Worm (Caenorhabditis elegans) whole organism, mixed stage, embryonic: ENCODE data around the gene math-15.

Experiments
- M03D4.4 ChIP-seq: sonication (generic microtip); optimal IDR thresholded peaks from 2 replicates; lab custom pipeline; 2017; ENCODE audit warnings: mild to moderate bottlenecking, missing genetic modification characterization, missing compliant biosample characterization
- bed-3 ChIP-seq: fragments of 200-800 bp; sonication (Bioruptor generic); optimal IDR thresholded peaks from 3 replicates; lab custom pipeline; 2018; ENCODE audit warnings: mild to moderate bottlenecking, missing genetic modification characterization, moderate library complexity, missing compliant biosample characterization
- blmp-1 ChIP-seq: fragments of 150-350 bp; optimal IDR thresholded peaks from 2 replicates; lab custom pipeline; 2014; ENCODE audit warnings: missing biosample characterization, missing genetic modification characterization
- ceh-43 ChIP-seq: fragments of 200-800 bp; sonication (Bioruptor generic); optimal IDR thresholded peaks from 2 replicates; lab custom pipeline; 2018; ENCODE audit warnings: mild to moderate bottlenecking, missing genetic modification characterization, moderate library complexity, missing compliant biosample characterization
- ceh-83 ChIP-seq: fragments of 200-800 bp; sonication (Bioruptor generic); optimal IDR thresholded peaks from 2 replicates; lab custom pipeline; 2018; ENCODE audit warnings: mild to moderate bottlenecking, missing genetic modification characterization, missing compliant biosample characterization
- cnd-1 ChIP-seq: fragments of 200-800 bp; sonication (Bioruptor generic); optimal IDR thresholded peaks from 2 replicates; lab custom pipeline; 2018; ENCODE audit warnings: mild to moderate bottlenecking, missing genetic modification characterization, missing compliant biosample characterization
- drap-1 ChIP-seq: fragments of 200-800 bp; sonication (Bioruptor generic); optimal IDR thresholded peaks from 3 replicates; lab custom pipeline; 2018; ENCODE audit warnings: mild to moderate bottlenecking, missing genetic modification characterization, missing compliant biosample characterization
- elt-1 ChIP-seq: sonication (generic microtip); optimal IDR thresholded peaks from 2 replicates; lab custom pipeline; 2017; ENCODE audit warnings: missing genetic modification characterization, mild to moderate bottlenecking, missing compliant biosample characterization, antibody characterized with exemption, moderate library complexity, borderline replicate concordance; ENCODE audit not compliant: insufficient read depth
- flh-1 ChIP-seq: fragments of 200-800 bp; sonication (Bioruptor generic); optimal IDR thresholded peaks from 2 replicates; lab custom pipeline; 2018; ENCODE audit warnings: mild to moderate bottlenecking, missing genetic modification characterization, moderate library complexity, missing compliant biosample characterization
- ham-2 ChIP-seq: fragments of 200-800 bp; sonication (Bioruptor generic); optimal IDR thresholded peaks from 2 replicates; lab custom pipeline; 2018; ENCODE audit warnings: mild to moderate bottlenecking, missing genetic modification characterization, missing compliant biosample characterization
- hlh-1 ChIP-seq: fragments of 150-350 bp; optimal IDR thresholded peaks from 2 replicates; lab custom pipeline; 2014; ENCODE audit warnings: missing biosample characterization, missing genetic modification reagents, missing genetic modification characterization
- lin-13 ChIP-seq: fragments of 150-350 bp; optimal IDR thresholded peaks from 2 replicates; lab custom pipeline; 2014; ENCODE audit warnings: missing biosample characterization, missing genetic modification characterization
- lin-32 ChIP-seq: fragments of 200-800 bp; sonication (Bioruptor generic); optimal IDR thresholded peaks from 2 replicates; lab custom pipeline; 2018; ENCODE audit warnings: mild to moderate bottlenecking, missing genetic modification characterization, missing compliant biosample characterization
- lsy-2 ChIP-seq: fragments of 150-350 bp; optimal IDR thresholded peaks from 2 replicates; lab custom pipeline; 2014; ENCODE audit warnings: missing biosample characterization, missing genetic modification characterization
- mab-5 ChIP-seq: fragments of 150-350 bp; optimal IDR thresholded peaks from 2 replicates; lab custom pipeline; 2014; ENCODE audit warnings: missing biosample characterization, missing genetic modification characterization
- mep-1 ChIP-seq: fragments of 150-350 bp; optimal IDR thresholded peaks from 2 replicates; lab custom pipeline; 2017; ENCODE audit warnings: missing biosample characterization, missing genetic modification reagents, missing genetic modification characterization, inconsistent platforms
- nhr-2 ChIP-seq: fragments of 150-350 bp; optimal IDR thresholded peaks from 2 replicates; lab custom pipeline; 2014; ENCODE audit warnings: missing biosample characterization, missing genetic modification characterization
- nhr-237 ChIP-seq: fragments of 150-350 bp; optimal IDR thresholded peaks from 2 replicates; lab custom pipeline; 2014; ENCODE audit warnings: missing biosample characterization, missing genetic modification characterization
- nhr-28 ChIP-seq: fragments of 150-350 bp; optimal IDR thresholded peaks from 2 replicates; lab custom pipeline; 2014; ENCODE audit warnings: missing biosample characterization, missing genetic modification characterization
- nhr-76 ChIP-seq: sonication (generic microtip); optimal IDR thresholded peaks from 2 replicates; lab custom pipeline; 2017; ENCODE audit warnings: missing biosample characterization, missing genetic modification characterization
- pha-4 ChIP-seq: fragments of 150-350 bp; optimal IDR thresholded peaks from 2 replicates; lab custom pipeline; 2018; ENCODE audit warnings: missing biosample characterization, missing genetic modification reagents, missing genetic modification characterization
- sem-2 ChIP-seq: fragments of 200-800 bp; sonication (Bioruptor generic); optimal IDR thresholded peaks from 2 replicates; lab custom pipeline; 2018; ENCODE audit warnings: mild to moderate bottlenecking, missing genetic modification characterization, missing compliant biosample characterization
- snpc-4 ChIP-seq: fragments of 150-350 bp; optimal IDR thresholded peaks from 2 replicates; lab custom pipeline; 2014; ENCODE audit warnings: missing biosample characterization, missing genetic modification characterization
- sptf-1 ChIP-seq: sonication (generic microtip); optimal IDR thresholded peaks from 2 replicates; lab custom pipeline; 2017; ENCODE audit warnings: mild to moderate bottlenecking, missing genetic modification characterization, moderate library complexity, missing compliant biosample characterization
- tbx-8 ChIP-seq: fragments of 200-800 bp; sonication (Bioruptor generic); optimal IDR thresholded peaks from 2 replicates; lab custom pipeline; 2018; ENCODE audit warnings: mild to moderate bottlenecking, missing genetic modification characterization, moderate library complexity, missing compliant biosample characterization
- unc-120 ChIP-seq: sonication (generic microtip); optimal IDR thresholded peaks from 2 replicates; lab custom pipeline; 2017; ENCODE audit warnings: missing genetic modification characterization, missing compliant biosample characterization; ENCODE audit not compliant: poor library complexity, severe bottlenecking
- unc-39 ChIP-seq: fragments of 150-350 bp; optimal IDR thresholded peaks from 2 replicates; lab custom pipeline; 2014; ENCODE audit warnings: missing biosample characterization, missing genetic modification characterization
- unc-62 ChIP-seq: fragments of 150-350 bp; optimal IDR thresholded peaks from 2 replicates; lab custom pipeline; 2014; ENCODE audit warnings: missing biosample characterization, missing genetic modification reagents, missing genetic modification characterization
- zip-8 ChIP-seq: fragments of 150-350 bp; optimal IDR thresholded peaks from 2 replicates; lab custom pipeline; 2014; ENCODE audit warnings: missing biosample characterization, missing genetic modification characterization
- ztf-11 ChIP-seq: fragments of 150-350 bp; optimal IDR thresholded peaks from 2 replicates; lab custom pipeline; 2014; ENCODE audit warnings: missing biosample characterization, missing genetic modification characterization

math-15 gene

DNA sequence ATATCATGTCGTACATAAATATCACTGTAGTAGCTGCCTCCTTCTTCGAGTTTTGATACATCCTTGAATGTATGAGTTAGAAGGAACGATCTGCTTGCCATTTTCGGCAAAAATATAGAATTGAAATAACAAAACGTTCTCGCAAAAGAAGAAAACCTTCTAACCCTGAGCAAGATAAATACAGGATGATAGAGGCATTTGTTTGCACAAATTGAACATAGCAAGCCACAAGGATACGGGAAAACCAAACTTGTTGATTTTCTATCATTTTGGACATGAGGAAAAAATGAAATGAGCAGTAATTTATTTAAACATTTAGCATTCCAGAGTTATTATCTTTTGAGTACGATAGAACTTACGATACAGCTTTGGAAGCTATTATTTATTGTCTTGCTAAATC lies 22.9 kb downstream of the math-15 start, which contains the start of gene math-8:
Gene math-8, minus strand, starts transcription at position 101 of the 400 bp plus-strand sequence.
- TF ChIP-seq sptf-1: no peak
- TF ChIP-seq nhr-28 (tag; lab: Kevin White, UChicago): no peak
- TF ChIP-seq snpc-4 (tag; lab: Kevin White, UChicago): no peak
- TF ChIP-seq ceh-43 (GFP tag; lab: Kevin White, UChicago): no peak
- no peak for TF ChIP-seq lin-13 (tag; lab: Kevin White, UChicago)
- no peak for TF ChIP-seq M03D4.4
- TF ChIP-seq bed-3 (GFP tag; lab: Kevin White, UChicago): no peak
- no peak for TF ChIP-seq ceh-83 (GFP tag; lab: Kevin White, UChicago)
- TF ChIP-seq elt-1 (tag; lab: Kevin White, UChicago): no peak
- TF ChIP-seq lsy-2: no peak
- TF ChIP-seq hlh-1 (tag; lab: Kevin White, UChicago): no peak
- TF ChIP-seq mep-1: no peak
- TF ChIP-seq blmp-1 (tag; lab: Kevin White, UChicago): no peak
- TF ChIP-seq nhr-2 (tag; lab: Kevin White, UChicago): no peak

DNA sequence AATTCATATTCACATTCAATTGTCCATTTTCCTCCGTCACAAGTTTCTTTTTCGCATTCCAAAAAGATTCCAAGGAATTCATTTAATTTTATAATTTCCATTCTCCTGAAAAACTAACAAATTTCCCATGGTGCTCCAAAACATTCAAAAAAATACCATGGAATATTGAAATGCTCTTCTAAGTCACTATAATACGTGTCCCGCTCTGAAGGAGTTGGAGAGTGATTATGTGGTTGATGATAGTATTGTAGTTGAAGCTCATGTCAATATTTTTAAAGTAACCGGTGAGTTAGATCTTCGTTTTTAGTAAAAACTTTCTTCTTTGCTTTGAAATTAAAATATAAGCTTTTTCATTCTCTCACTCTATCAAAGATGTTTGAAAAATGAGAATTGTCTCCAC lies 24.5 kb downstream of the math-15 start, which contains the start of gene math-9:
Gene math-9, minus strand, starts transcription at position 101 of the 400 bp plus-strand sequence.
- no peak for TF ChIP-seq nhr-76 (tag; lab: Kevin White, UChicago)
- TF ChIP-seq sem-2 (GFP tag; lab: Kevin White, UChicago): no peak
- no peak for TF ChIP-seq unc-120 (tag; lab: Kevin White, UChicago)
- no peak for TF ChIP-seq cnd-1 (tag; lab: Kevin White, UChicago)
- TF ChIP-seq zip-8: no peak
- no peak for TF ChIP-seq mep-1

DNA sequence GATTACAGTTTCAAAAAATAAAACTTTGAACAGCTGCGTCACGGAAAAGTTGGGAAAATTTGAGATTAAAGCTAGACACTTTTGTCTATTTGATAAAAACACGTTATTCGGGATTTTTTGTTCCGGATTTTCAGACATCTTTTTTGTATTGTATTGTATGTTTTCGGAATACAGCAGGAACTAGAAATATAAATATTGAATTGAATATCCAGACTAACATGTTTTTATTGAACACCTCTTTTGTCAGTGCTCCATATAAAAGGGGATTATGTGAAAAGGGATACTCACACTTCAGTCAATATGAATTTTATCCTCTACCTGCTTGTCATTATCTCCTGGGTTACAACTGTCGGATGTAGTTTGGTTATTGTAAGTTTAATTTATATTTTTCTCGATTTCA lies 27.7 kb downstream of the math-15 start, which contains the start of gene C16C4.1:
Gene C16C4.1, plus strand, starts transcription at position 301 of the 400 bp plus-strand sequence.
- no peak for TF ChIP-seq hlh-1 (tag; lab: Kevin White, UChicago)
- no peak for TF ChIP-seq ham-2
- no peak for TF ChIP-seq M03D4.4
- no peak for TF ChIP-seq drap-1
- TF ChIP-seq ztf-11 (tag; lab: Kevin White, UChicago): no peak
- no peak for TF ChIP-seq ceh-83 (GFP tag; lab: Kevin White, UChicago)
- no peak for TF ChIP-seq nhr-28 (tag; lab: Kevin White, UChicago)
- no peak for TF ChIP-seq unc-62
- TF ChIP-seq nhr-2 (tag; lab: Kevin White, UChicago): no peak
- no peak for TF ChIP-seq lin-32 (GFP tag; lab: Kevin White, UChicago)

DNA sequence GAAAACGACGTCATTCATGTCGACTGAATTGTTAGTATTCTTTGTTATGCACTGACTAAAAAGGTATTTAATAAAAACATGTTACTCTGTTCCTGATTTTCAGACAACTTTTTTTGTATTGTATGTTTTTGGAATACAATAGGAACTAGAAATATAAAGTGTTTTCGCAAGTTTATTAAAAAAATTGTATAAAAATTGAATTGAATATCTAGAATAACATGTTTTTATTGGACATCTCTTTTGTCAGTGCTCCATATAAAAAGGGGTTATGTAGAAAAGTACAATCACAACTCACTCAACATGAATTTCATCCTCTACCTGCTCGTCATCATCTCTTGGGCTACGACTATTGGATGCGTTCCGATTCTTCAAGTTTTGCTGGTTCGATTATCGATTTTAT lies 29.1 kb downstream of the math-15 start, which contains the start of gene C46F9.5:
Gene C46F9.5, plus strand, starts transcription at position 301 of the 400 bp plus-strand sequence.
- TF ChIP-seq bed-3 (GFP tag; lab: Kevin White, UChicago): no peak
- TF ChIP-seq flh-1 (GFP tag; lab: Kevin White, UChicago): no peak

DNA sequence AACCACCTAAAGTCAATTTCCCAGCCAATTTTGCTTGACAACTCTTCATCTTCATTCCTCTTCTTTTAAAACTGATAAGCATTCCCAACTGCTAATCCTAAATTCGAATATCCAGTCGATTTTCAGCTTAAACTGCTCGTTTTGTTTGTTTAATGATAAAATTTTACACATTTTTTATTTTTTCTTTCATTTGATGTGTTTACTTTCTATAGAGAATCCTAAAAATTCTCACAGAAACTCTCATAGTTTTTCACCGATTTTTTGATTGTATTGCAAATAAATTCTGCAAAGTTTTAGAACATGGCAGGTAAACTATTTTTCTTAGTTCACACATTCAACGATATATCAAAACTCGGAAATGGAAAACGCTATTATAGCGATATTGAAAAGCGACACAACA lies 29.6 kb downstream of the math-15 start, which contains the start of gene math-25:
Gene math-25, plus strand, starts transcription at position 301 of the 400 bp plus-strand sequence.
- TF ChIP-seq unc-62: no peak
- TF ChIP-seq lin-13 (tag; lab: Kevin White, UChicago): no peak
- TF ChIP-seq tbx-8: no peak
- TF ChIP-seq ztf-11 (tag; lab: Kevin White, UChicago): no peak
- no peak for TF ChIP-seq lsy-2
- no peak for TF ChIP-seq nhr-2 (tag; lab: Kevin White, UChicago)
- TF ChIP-seq, all 35 proteins: peak for 0

DNA sequence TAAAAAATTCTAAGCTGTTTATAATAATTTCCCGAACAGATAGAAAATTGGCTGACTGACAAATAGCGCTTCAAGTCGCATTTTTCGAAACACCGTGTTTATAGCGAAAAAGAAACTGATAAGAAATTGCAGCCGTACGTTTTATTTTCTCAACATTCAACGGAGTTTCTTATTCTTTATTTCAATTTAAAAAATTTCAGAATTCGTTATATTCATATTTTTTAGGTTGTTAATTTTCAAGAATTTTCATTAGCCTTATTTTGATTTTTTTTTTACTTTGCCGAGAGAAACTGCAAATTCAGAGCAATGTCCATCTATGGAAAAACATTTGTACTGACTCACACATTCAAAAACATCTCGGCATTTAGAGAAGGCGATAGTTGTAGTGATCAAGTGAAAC lies 31.8 kb downstream of the math-15 start, which contains the start of gene C46F9.6:
Gene C46F9.6, plus strand, starts transcription at position 301 of the 400 bp plus-strand sequence.
- TF ChIP-seq nhr-237 (tag; lab: Kevin White, UChicago): no peak
- no peak for TF ChIP-seq mab-5 (tag; lab: Kevin White, UChicago)
- TF ChIP-seq ceh-83 (GFP tag; lab: Kevin White, UChicago): no peak
- TF ChIP-seq flh-1 (GFP tag; lab: Kevin White, UChicago): no peak
- no peak for TF ChIP-seq ceh-43 (GFP tag; lab: Kevin White, UChicago)
- no peak for TF ChIP-seq mep-1
- no peak for TF ChIP-seq lsy-2
- no peak for TF ChIP-seq unc-120 (tag; lab: Kevin White, UChicago)
- no peak for TF ChIP-seq blmp-1 (tag; lab: Kevin White, UChicago)
- TF ChIP-seq pha-4: no peak
- no peak for TF ChIP-seq zip-8
- no peak for TF ChIP-seq unc-39
- no peak for TF ChIP-seq bed-3 (GFP tag; lab: Kevin White, UChicago)
- TF ChIP-seq lin-13 (tag; lab: Kevin White, UChicago): no peak
- TF ChIP-seq M03D4.4: no peak
- TF ChIP-seq, all 35 proteins: peak for 0
